Worm (Caenorhabditis elegans) whole organism, midembryonic: Measurements from ENCODE around the gene sqv-1.

ENCODE experiments used
- T22C8.4 ChIP-seq: fragments of 200-800 bp; sonication (Bioruptor generic); IDR thresholded peaks from 2 replicates; pipeline ENCODE4 v1.3.6; 2022; ENCODE audit warnings: missing genetic modification characterization, missing compliant biosample characterization
- cog-1 ChIP-seq: sonication (generic microtip); optimal IDR thresholded peaks from 2 replicates; lab custom pipeline; 2016; ENCODE audit warnings: missing genetic modification characterization, missing compliant biosample characterization
- flt-1 ChIP-seq: fragments of 200-800 bp; sonication (Bioruptor generic); IDR thresholded peaks from 2 replicates; pipeline ENCODE4 v1.3.6; 2022; ENCODE audit warnings: missing genetic modification characterization, missing compliant biosample characterization
- klf-2 ChIP-seq: fragments of 200-800 bp; sonication (Bioruptor generic); conservative IDR thresholded peaks from 2 replicates; pipeline ENCODE4 v1.3.6; 2022; ENCODE audit warnings: missing genetic modification reagents, missing genetic modification characterization, missing compliant biosample characterization
- med-1 ChIP-seq: sonication (generic microtip); optimal IDR thresholded peaks from 2 replicates; lab custom pipeline; 2017; ENCODE audit warnings: missing genetic modification characterization, mild to moderate bottlenecking, missing compliant biosample characterization, antibody characterized with exemption, missing genetic modification reagents; ENCODE audit not compliant: insufficient read depth
- ref-1 ChIP-seq: fragments of 200-800 bp; sonication (Bioruptor generic); conservative IDR thresholded peaks from 2 replicates; pipeline ENCODE4 v1.3.6; 2022; ENCODE audit warnings: missing genetic modification reagents, missing genetic modification characterization, missing compliant biosample characterization
- tab-1 ChIP-seq: fragments of 200-800 bp; sonication (Bioruptor generic); IDR thresholded peaks from 2 replicates; pipeline ENCODE4 v1.3.6; 2022; ENCODE audit warnings: missing genetic modification characterization, missing compliant biosample characterization
- ztf-23 ChIP-seq: fragments of 200-800 bp; sonication (Bioruptor generic); IDR thresholded peaks from 2 replicates; pipeline ENCODE4 v1.3.6; 2022; ENCODE audit warnings: missing genetic modification reagents, missing genetic modification characterization, missing compliant biosample characterization
- ztf-29 ChIP-seq: fragments of 200-800 bp; sonication (Bioruptor generic); IDR thresholded peaks from 2 replicates; pipeline ENCODE4 v1.3.6; 2022; ENCODE audit warnings: missing genetic modification reagents, missing genetic modification characterization, missing compliant biosample characterization

Gene sqv-1

DNA sequence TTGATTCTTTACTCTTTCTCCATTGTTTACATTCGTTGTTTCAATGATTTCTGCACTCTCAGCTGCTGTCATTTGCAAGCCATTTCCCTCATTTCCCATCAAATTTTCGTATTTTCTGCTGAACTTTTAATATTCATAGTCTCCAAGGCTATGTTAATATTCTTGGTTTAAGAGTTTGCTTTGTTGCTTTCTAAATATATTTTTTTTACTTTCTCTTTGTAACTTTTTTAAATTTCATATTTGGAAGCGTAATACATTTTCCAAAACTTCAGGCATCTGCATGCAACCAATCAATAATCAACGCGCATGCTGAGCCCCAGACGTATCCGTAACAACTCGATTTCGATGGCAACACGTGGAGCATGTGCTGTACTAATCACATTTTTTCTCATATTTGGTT lies at the start of gene sqv-1:
sqv-1 (plus strand) TSS at position 301 of the 400 bp plus-strand sequence.
- TF ChIP-seq med-1 (GFP tag; lab: Kevin White, UChicago), result no peak
- no peak for TF ChIP-seq flt-1 (GFP tag; lab: Robert Waterston, UW)
- TF ChIP-seq ref-1, result no peak
- no peak for TF ChIP-seq ztf-23
- TF ChIP-seq ztf-29 (GFP tag; lab: Robert Waterston, UW), result no peak
- TF ChIP-seq tab-1 (GFP tag; lab: Robert Waterston, UW), result no peak
- TF ChIP-seq cog-1 (tag; lab: Kevin White, UChicago), result no peak
- no peak for TF ChIP-seq T22C8.4 (GFP tag; lab: Robert Waterston, UW)
- no peak for TF ChIP-seq klf-2

DNA sequence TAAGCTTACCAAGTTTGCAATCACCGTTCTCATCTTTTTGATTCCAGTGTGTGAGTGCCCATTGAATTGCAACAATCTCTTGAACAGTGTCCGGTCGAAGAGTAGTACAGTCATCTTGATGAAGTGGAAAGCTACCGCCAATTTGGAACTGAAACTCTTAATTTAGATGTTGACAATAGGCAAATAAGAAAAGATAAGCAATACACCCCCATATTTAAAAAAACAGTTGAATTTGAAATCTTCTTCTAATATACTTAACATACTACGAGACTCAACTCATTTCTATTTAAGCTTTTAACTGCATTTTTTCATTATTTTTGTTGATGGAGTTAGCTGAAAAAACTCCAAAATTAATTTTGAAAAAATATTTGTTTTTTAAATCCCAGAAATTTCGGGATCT lies 48.8 kb upstream of the sqv-1 start:
- TF ChIP-seq cog-1 (tag; lab: Kevin White, UChicago) (no peak), med-1 (GFP tag; lab: Kevin White, UChicago) (no peak), tab-1 (GFP tag; lab: Robert Waterston, UW) (no peak), ref-1 (no peak), ztf-29 (GFP tag; lab: Robert Waterston, UW) (no peak), klf-2 (no peak), T22C8.4 (GFP tag; lab: Robert Waterston, UW) (no peak), flt-1 (GFP tag; lab: Robert Waterston, UW) (no peak), ztf-23 (no peak)

DNA sequence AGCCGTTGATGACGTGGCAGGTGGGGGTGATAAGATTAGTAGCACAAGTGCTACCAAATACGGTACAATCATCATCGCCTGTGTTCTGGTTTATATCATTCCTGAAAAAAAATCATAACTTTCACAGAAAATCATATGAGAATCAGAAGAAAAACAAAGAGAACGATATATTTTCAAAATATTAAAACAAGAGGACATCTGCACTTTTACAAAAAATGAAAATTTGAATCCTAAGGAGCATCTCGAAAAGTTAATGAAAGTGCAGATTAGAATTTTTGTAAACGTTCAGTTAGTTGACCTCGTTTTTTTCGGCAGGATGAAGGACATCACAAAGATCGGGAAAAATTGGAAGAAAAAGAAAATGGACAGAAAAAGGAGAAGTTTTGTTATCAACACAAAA lies 48.1 kb upstream of the sqv-1 start, which contains the start of gene F35H10.10:
F35H10.10 (minus strand) TSS at position 101 of the 400 bp plus-strand sequence.
- no peak for TF ChIP-seq med-1 (GFP tag; lab: Kevin White, UChicago)
- no peak for TF ChIP-seq ref-1
- TF ChIP-seq tab-1 (GFP tag; lab: Robert Waterston, UW), result no peak
- TF ChIP-seq ztf-23, result no peak
- TF ChIP-seq klf-2, result no peak
- no peak for TF ChIP-seq T22C8.4 (GFP tag; lab: Robert Waterston, UW)
- no peak for TF ChIP-seq ztf-29 (GFP tag; lab: Robert Waterston, UW)
- no peak for TF ChIP-seq flt-1 (GFP tag; lab: Robert Waterston, UW)
- no peak for TF ChIP-seq cog-1 (tag; lab: Kevin White, UChicago)

DNA sequence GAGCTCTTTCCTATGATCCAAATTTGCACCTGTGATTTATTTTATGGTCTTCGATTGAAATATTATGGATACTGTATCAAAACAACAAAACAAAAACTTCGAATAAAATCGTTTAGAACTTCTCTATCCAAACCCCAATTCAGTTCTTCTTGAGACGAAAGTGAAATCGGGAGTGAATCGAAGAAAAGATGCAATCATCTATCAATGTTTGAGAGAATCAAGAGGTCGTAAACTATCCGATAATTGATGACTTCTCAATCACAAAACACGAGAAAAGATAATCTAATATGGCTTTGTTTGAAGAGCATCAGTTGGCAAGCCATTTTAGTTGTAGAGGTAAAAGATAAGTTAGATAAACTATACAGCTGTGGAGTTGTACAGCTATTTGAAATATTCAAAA lies 43.1 kb upstream of the sqv-1 start:
- TF ChIP-seq med-1 (GFP tag; lab: Kevin White, UChicago) (no peak), cog-1 (tag; lab: Kevin White, UChicago) (no peak), flt-1 (GFP tag; lab: Robert Waterston, UW) (no peak), tab-1 (GFP tag; lab: Robert Waterston, UW) (no peak), ztf-23 (no peak), ref-1 (no peak), T22C8.4 (GFP tag; lab: Robert Waterston, UW) (no peak), ztf-29 (GFP tag; lab: Robert Waterston, UW) (no peak), klf-2 (no peak)

- TF ChIP-seq ztf-29 (GFP tag; lab: Robert Waterston, UW) (no peak), cog-1 (tag; lab: Kevin White, UChicago) (no peak), ztf-23 (no peak), klf-2 (no peak), T22C8.4 (GFP tag; lab: Robert Waterston, UW) (no peak), ref-1 (no peak), flt-1 (GFP tag; lab: Robert Waterston, UW) (no peak), med-1 (GFP tag; lab: Kevin White, UChicago) (no peak), tab-1 (GFP tag; lab: Robert Waterston, UW) (no peak)
These were observed 42.1 kb upstream of the sqv-1 start for ce11 chrIV:8318799-8319198.

ce11 chrIV:8325667-8326066 lies 35.2 kb upstream of the sqv-1 start, which contains the start of gene F35H10.3:
F35H10.3 (plus strand) TSS chrIV:8325967.
- no peak for TF ChIP-seq klf-2

DNA sequence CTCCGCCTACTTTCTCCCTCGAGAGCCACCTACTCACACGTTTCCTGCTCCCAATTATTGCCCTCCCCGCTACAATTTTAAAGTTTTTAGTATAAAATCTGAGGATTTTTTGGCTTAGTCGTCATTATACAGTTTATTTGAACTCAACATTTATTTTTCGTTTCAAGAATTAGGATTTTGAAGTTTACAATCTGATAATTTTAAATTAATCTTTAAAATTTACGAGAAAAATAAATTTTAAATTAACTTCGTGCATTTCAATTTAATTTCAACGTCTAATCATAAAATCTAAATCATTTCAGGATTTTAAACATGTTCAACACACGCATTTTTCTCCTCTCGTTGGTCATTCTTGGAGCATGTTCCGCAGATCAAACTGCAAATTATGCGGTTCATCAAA lies 32.0 kb upstream of the sqv-1 start, which contains the start of gene F35H10.2:
F35H10.2 (plus strand) TSS at position 301 of the 400 bp plus-strand sequence.
- TF ChIP-seq ref-1, result no peak
- no peak for TF ChIP-seq flt-1 (GFP tag; lab: Robert Waterston, UW)
- TF ChIP-seq med-1 (GFP tag; lab: Kevin White, UChicago), result no peak
- no peak for TF ChIP-seq klf-2
- TF ChIP-seq T22C8.4 (GFP tag; lab: Robert Waterston, UW), result no peak
- no peak for TF ChIP-seq cog-1 (tag; lab: Kevin White, UChicago)
- TF ChIP-seq tab-1 (GFP tag; lab: Robert Waterston, UW), result no peak
- no peak for TF ChIP-seq ztf-23
- TF ChIP-seq ztf-29 (GFP tag; lab: Robert Waterston, UW), result no peak

DNA sequence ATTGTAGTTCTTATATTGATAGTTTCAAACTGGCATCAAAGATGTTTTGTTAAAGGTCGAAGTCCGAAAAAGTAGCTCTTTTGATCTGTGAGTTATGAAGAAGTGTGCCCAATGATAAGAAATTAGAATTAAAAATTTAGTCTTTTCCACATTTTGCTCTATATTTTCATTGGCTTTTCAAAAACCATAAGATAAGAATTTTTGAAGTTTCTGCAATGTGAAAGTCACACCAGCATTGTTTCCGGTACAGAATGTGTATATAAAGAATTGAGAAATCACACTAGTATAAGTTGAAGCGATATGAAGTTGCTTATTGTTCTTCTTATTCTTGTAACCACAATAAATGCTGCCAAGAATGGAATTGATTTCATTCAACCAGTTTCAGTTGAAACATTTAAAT lies 28.4 kb upstream of the sqv-1 start, which contains the start of gene lys-10:
lys-10 (plus strand) TSS at position 301 of the 400 bp plus-strand sequence.
- TF ChIP-seq ztf-29 (GFP tag; lab: Robert Waterston, UW), result no peak

ce11 chrIV:8333034-8333433 lies 27.9 kb upstream of the sqv-1 start:
- TF ChIP-seq ref-1 (no peak), ztf-23 (no peak), med-1 (GFP tag; lab: Kevin White, UChicago) (no peak), ztf-29 (GFP tag; lab: Robert Waterston, UW) (no peak), tab-1 (GFP tag; lab: Robert Waterston, UW) (no peak), klf-2 (no peak), T22C8.4 (GFP tag; lab: Robert Waterston, UW) (no peak), cog-1 (tag; lab: Kevin White, UChicago) (no peak), flt-1 (GFP tag; lab: Robert Waterston, UW) (no peak)

- TF ChIP-seq cog-1 (tag; lab: Kevin White, UChicago) (no peak), ztf-29 (GFP tag; lab: Robert Waterston, UW) (no peak), ref-1 (no peak), med-1 (GFP tag; lab: Kevin White, UChicago) (no peak), T22C8.4 (GFP tag; lab: Robert Waterston, UW) (no peak)
These were observed 27.4 kb upstream of the sqv-1 start for ce11 chrIV:8333554-8333953.

- TF ChIP-seq tab-1 (GFP tag; lab: Robert Waterston, UW), result no peak
- TF ChIP-seq klf-2, result no peak
- no peak for TF ChIP-seq T22C8.4 (GFP tag; lab: Robert Waterston, UW)
- no peak for TF ChIP-seq flt-1 (GFP tag; lab: Robert Waterston, UW)
- TF ChIP-seq ref-1, result no peak
- TF ChIP-seq cog-1 (tag; lab: Kevin White, UChicago), result no peak
- TF ChIP-seq med-1 (GFP tag; lab: Kevin White, UChicago), result no peak
- TF ChIP-seq ztf-23, result no peak
- TF ChIP-seq ztf-29 (GFP tag; lab: Robert Waterston, UW), result no peak
These were observed 27.1 kb upstream of the sqv-1 start, which contains the start of gene his-31 for ce11 chrIV:8333954-8333987. his-31 (minus strand) TSS chrIV:8333983.
